Fruit fly (Drosophila melanogaster): ENCODE data around the gene Trax.

DNA sequence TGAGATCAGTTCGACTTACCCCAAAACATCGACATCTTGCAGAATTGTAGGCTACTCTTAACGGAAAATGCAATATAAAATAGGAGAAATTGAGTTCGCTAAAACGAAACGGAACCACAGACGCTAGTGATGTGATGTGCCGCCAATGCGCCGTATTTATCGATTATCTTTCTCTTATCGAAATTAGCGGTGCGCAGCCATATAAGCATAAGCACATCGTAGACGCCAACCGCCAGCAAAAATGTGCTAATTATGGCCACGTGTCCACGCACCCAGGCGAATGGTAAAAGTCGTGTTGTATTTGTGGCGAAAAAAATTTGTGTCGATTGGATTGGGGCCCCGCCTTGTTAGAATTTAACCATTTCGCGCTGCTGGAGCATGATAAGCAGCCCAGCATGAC lies 28.5 kb upstream of the Trax start, which contains the start of the genes Fkbp39 and Cyfip:
- TF ChIP-seq Lpt (GFP tag; optimal IDR thresholded peaks at IDR 0.05) (no peak), acj6 (GFP tag; optimal IDR thresholded peaks at IDR 0.05) (no peak)
